Worm (Caenorhabditis elegans) whole organism, L1 larva: Measurements from ENCODE around the gene C39B10.5.

ENCODE experiments used
- C04F5.9 ChIP-seq: sonication (generic microtip); optimal IDR thresholded peaks from 2 replicates; lab custom pipeline; 2016; ENCODE audit warnings: missing genetic modification characterization, missing compliant biosample characterization
- C16A3.4 ChIP-seq: fragments of 150-350 bp; optimal IDR thresholded peaks from 2 replicates; lab custom pipeline; 2014; ENCODE audit warnings: missing biosample characterization, missing genetic modification characterization
- C34B4.2 ChIP-seq: sonication (generic microtip); optimal IDR thresholded peaks from 2 replicates; lab custom pipeline; 2017; ENCODE audit warnings: mild to moderate bottlenecking, missing genetic modification characterization, missing compliant biosample characterization
- alr-1 ChIP-seq: fragments of 200-800 bp; sonication (Bioruptor generic); optimal IDR thresholded peaks from 2 replicates; lab custom pipeline; 2018; ENCODE audit warnings: borderline replicate concordance, mild to moderate bottlenecking, missing genetic modification characterization, missing compliant biosample characterization
- aly-2 ChIP-seq: fragments of 150-350 bp; optimal IDR thresholded peaks from 2 replicates; lab custom pipeline; 2014; ENCODE audit warnings: missing biosample characterization, missing genetic modification characterization
- ama-1 ChIP-seq: fragments of 150-350 bp; optimal IDR thresholded peaks from 2 replicates; lab custom pipeline; 2014
- dpl-1 ChIP-seq, 3 experiments: fragments of 150-350 bp in 2 of 3; sonication (generic microtip) in 1 of 3; optimal IDR thresholded peaks; 2 replicates each; lab custom pipeline; 2014 to 2017; ENCODE audit warnings: missing biosample characterization in 3 of 3, missing genetic modification characterization in 3 of 3, missing genetic modification reagents in 3 of 3
- dsc-1 ChIP-seq: sonication (generic microtip); optimal IDR thresholded peaks from 2 replicates; lab custom pipeline; 2016; ENCODE audit warnings: mild to moderate bottlenecking, missing genetic modification characterization, missing compliant biosample characterization
- efl-1 ChIP-seq, 4 experiments: fragments of 150-350 bp; optimal IDR thresholded peaks in 3 of 4; peaks in 1 of 4; 1 replicate in 1 of 4; 2 replicates in 3 of 4; lab custom pipeline; 2014; ENCODE audit warnings: missing biosample characterization in 2 of 4, missing genetic modification characterization in 2 of 4, missing genetic modification reagents in 2 of 4
- egl-27 ChIP-seq, 2 experiments: fragments of 150-350 bp in 1 of 2; sonication (generic microtip); optimal IDR thresholded peaks; 3 replicates each; lab custom pipeline; 2017 to 2018; ENCODE audit warnings: missing biosample characterization in 2 of 2, missing genetic modification characterization in 2 of 2, missing genetic modification reagents in 2 of 2
- ets-5 ChIP-seq: fragments of 200-800 bp; sonication (Bioruptor generic); IDR thresholded peaks from 2 replicates; pipeline ENCODE4 v1.3.6; 2022; ENCODE audit warnings: missing genetic modification characterization, missing compliant biosample characterization
- fkh-10 ChIP-seq: sonication (generic microtip); optimal IDR thresholded peaks from 2 replicates; lab custom pipeline; 2017; ENCODE audit warnings: missing biosample characterization, missing genetic modification reagents, missing genetic modification characterization
- fkh-8 ChIP-seq: sonication (generic microtip); optimal IDR thresholded peaks from 2 replicates; lab custom pipeline; 2016; ENCODE audit warnings: mild to moderate bottlenecking, missing genetic modification characterization, missing compliant biosample characterization
- hlh-17 ChIP-seq: fragments of 200-800 bp; sonication (Bioruptor generic); optimal IDR thresholded peaks from 2 replicates; lab custom pipeline; 2018; ENCODE audit warnings: missing genetic modification characterization, mild to moderate bottlenecking, missing compliant biosample characterization, moderate library complexity, borderline replicate concordance
- hpl-2 ChIP-seq: fragments of 150-350 bp; optimal IDR thresholded peaks from 2 replicates; lab custom pipeline; 2014; ENCODE audit warnings: missing biosample characterization, missing genetic modification reagents, missing genetic modification characterization
- irx-1 ChIP-seq: sonication (generic microtip); optimal IDR thresholded peaks from 2 replicates; lab custom pipeline; 2016; ENCODE audit warnings: missing genetic modification characterization, missing compliant biosample characterization
- isw-1 ChIP-seq: fragments of 200-800 bp; sonication (Bioruptor generic); IDR thresholded peaks from 2 replicates; pipeline ENCODE4 v1.3.6; 2022; ENCODE audit warnings: missing genetic modification characterization, missing compliant biosample characterization
- jun-1 ChIP-seq: fragments of 150-350 bp; optimal IDR thresholded peaks from 2 replicates; lab custom pipeline; 2014; ENCODE audit warnings: missing biosample characterization, missing genetic modification reagents, missing genetic modification characterization
- lin-14 ChIP-seq: fragments of 200-800 bp; sonication (Bioruptor generic); optimal IDR thresholded peaks from 2 replicates; lab custom pipeline; 2018; ENCODE audit warnings: mild to moderate bottlenecking, missing genetic modification characterization, moderate library complexity, missing compliant biosample characterization
- lin-39 ChIP-seq: fragments of 150-350 bp; optimal IDR thresholded peaks from 2 replicates; lab custom pipeline; 2014; ENCODE audit warnings: missing biosample characterization, missing genetic modification reagents, missing genetic modification characterization
- lsy-2 ChIP-seq, 2 experiments: fragments of 150-350 bp; optimal IDR thresholded peaks; 2 replicates each; lab custom pipeline; 2014; ENCODE audit warnings: missing biosample characterization in 2 of 2, missing genetic modification characterization in 2 of 2
- mdl-1 ChIP-seq, 2 experiments: fragments of 150-350 bp; optimal IDR thresholded peaks; 2 replicates each; lab custom pipeline; 2014 to 2017; ENCODE audit warnings: missing biosample characterization in 2 of 2, missing genetic modification characterization in 2 of 2, inconsistent platforms in 1 of 2
- mef-2 ChIP-seq: fragments of 150-350 bp; optimal IDR thresholded peaks from 2 replicates; lab custom pipeline; 2014; ENCODE audit warnings: missing biosample characterization, missing genetic modification characterization
- nhr-19 ChIP-seq: fragments of 200-800 bp; sonication (Bioruptor generic); conservative IDR thresholded peaks from 2 replicates; pipeline ENCODE4 v1.3.6; 2022; ENCODE audit warnings: missing genetic modification characterization, missing compliant biosample characterization
- nhr-20 ChIP-seq: sonication (generic microtip); optimal IDR thresholded peaks from 2 replicates; lab custom pipeline; 2016; ENCODE audit warnings: mild to moderate bottlenecking, missing genetic modification characterization, missing compliant biosample characterization
- nhr-28 ChIP-seq: fragments of 150-350 bp; optimal IDR thresholded peaks from 2 replicates; lab custom pipeline; 2014; ENCODE audit warnings: missing biosample characterization, missing genetic modification characterization
- nhr-47 ChIP-seq: sonication (generic microtip); optimal IDR thresholded peaks from 2 replicates; lab custom pipeline; 2016; ENCODE audit warnings: mild to moderate bottlenecking, missing genetic modification characterization, moderate library complexity, missing compliant biosample characterization
- nhr-71 ChIP-seq: sonication (generic microtip); optimal IDR thresholded peaks from 2 replicates; lab custom pipeline; 2016; ENCODE audit warnings: mild to moderate bottlenecking, missing genetic modification characterization, moderate library complexity, missing compliant biosample characterization
- nhr-77 ChIP-seq: fragments of 150-350 bp; optimal IDR thresholded peaks from 2 replicates; lab custom pipeline; 2014; ENCODE audit warnings: missing biosample characterization, missing genetic modification characterization
- nhr-90 ChIP-seq: sonication (generic microtip); optimal IDR thresholded peaks from 2 replicates; lab custom pipeline; 2016; ENCODE audit warnings: mild to moderate bottlenecking, missing genetic modification characterization, missing compliant biosample characterization; ENCODE audit not compliant: poor library complexity
- pqm-1 ChIP-seq: sonication (generic microtip); optimal IDR thresholded peaks from 3 replicates; lab custom pipeline; 2017; ENCODE audit warnings: missing biosample characterization, missing genetic modification characterization
- skn-1 ChIP-seq: fragments of 150-350 bp; optimal IDR thresholded peaks from 2 replicates; lab custom pipeline; 2014; ENCODE audit warnings: missing biosample characterization, missing genetic modification characterization
- snpc-4 ChIP-seq: fragments of 150-350 bp; optimal IDR thresholded peaks from 2 replicates; lab custom pipeline; 2014; ENCODE audit warnings: missing biosample characterization, missing genetic modification characterization
- sox-4 ChIP-seq: sonication (generic microtip); optimal IDR thresholded peaks from 2 replicates; lab custom pipeline; 2016; ENCODE audit warnings: missing genetic modification characterization, missing compliant biosample characterization
- sptf-1 ChIP-seq: fragments of 150-350 bp; optimal IDR thresholded peaks from 2 replicates; lab custom pipeline; 2014; ENCODE audit warnings: missing biosample characterization, missing genetic modification characterization
- sup-37 ChIP-seq: fragments of 200-800 bp; sonication (Bioruptor generic); optimal IDR thresholded peaks from 2 replicates; lab custom pipeline; 2018; ENCODE audit warnings: mild to moderate bottlenecking, missing genetic modification characterization, missing compliant biosample characterization
- tbx-2 ChIP-seq: sonication (generic microtip); optimal IDR thresholded peaks from 2 replicates; lab custom pipeline; 2016; ENCODE audit warnings: missing genetic modification characterization, missing compliant biosample characterization
- tlp-1 ChIP-seq: fragments of 150-350 bp; optimal IDR thresholded peaks from 2 replicates; lab custom pipeline; 2014; ENCODE audit warnings: missing biosample characterization, missing genetic modification characterization
- unc-30 ChIP-seq: sonication (generic microtip); optimal IDR thresholded peaks from 2 replicates; lab custom pipeline; 2017; ENCODE audit warnings: missing biosample characterization, missing genetic modification characterization
- unc-86 ChIP-seq: sonication (generic microtip); optimal IDR thresholded peaks from 2 replicates; lab custom pipeline; 2016; ENCODE audit warnings: missing genetic modification characterization, missing compliant biosample characterization
- unc-98 ChIP-seq: fragments of 200-800 bp; sonication (Bioruptor generic); IDR thresholded peaks from 2 replicates; pipeline ENCODE4 v1.3.6; 2022; ENCODE audit warnings: missing genetic modification characterization, missing compliant biosample characterization
- ztf-11 ChIP-seq, 2 experiments: sonication (generic microtip); optimal IDR thresholded peaks; 2 replicates each; lab custom pipeline; 2016 to 2017; ENCODE audit warnings: missing genetic modification characterization in 2 of 2, missing biosample characterization in 1 of 2, missing compliant biosample characterization in 1 of 2
- ztf-4 ChIP-seq: fragments of 150-350 bp; optimal IDR thresholded peaks from 2 replicates; lab custom pipeline; 2014; ENCODE audit warnings: missing biosample characterization, missing genetic modification characterization

The C39B10.5 gene

ce11 chrX:10446982-10447381, at the start of gene C39B10.5:
Gene C39B10.5, plus strand, starts transcription at chrX:10447343.
- TF ChIP-seq nhr-47 (tag; lab: Kevin White, UChicago), result peak; percentile 18
- no peak for TF ChIP-seq unc-30 (tag; lab: Kevin White, UChicago)
- TF ChIP-seq sox-4 (tag; lab: Kevin White, UChicago), result peak; percentile 41
- TF ChIP-seq mef-2 (tag; lab: Kevin White, UChicago), result no peak
- TF ChIP-seq fkh-8 (tag; lab: Kevin White, UChicago), result peak; percentile 80
- TF ChIP-seq lsy-2 (tag; optimal IDR thresholded peaks at IDR 0.05; lab: Kevin White, UChicago), result peak; percentile 47 to 51
- TF ChIP-seq nhr-71, result peak; percentile 35

- TF ChIP-seq aly-2 (tag; lab: Kevin White, UChicago) (peak; percentile 6), efl-1 (optimal IDR thresholded peaks at IDR 0.05; lab: Kevin White, UChicago) (no peak), efl-1 (GFP tag; optimal IDR thresholded peaks at IDR 0.05 in 1 of 2; lab: Kevin White, UChicago) (no peak)
Observed at ce11 chrX:10401118-10401517, 46.0 kb upstream of the C39B10.5 start.

- TF ChIP-seq unc-98 (GFP tag; lab: Robert Waterston, UW) (no peak), jun-1 (tag; lab: Kevin White, UChicago) (no peak), dpl-1 (GFP tag; optimal IDR thresholded peaks at IDR 0.05; lab: Kevin White, UChicago) (no peak), nhr-19 (GFP tag; lab: Robert Waterston, UW) (no peak), tbx-2 (no peak), ztf-4 (tag; lab: Kevin White, UChicago) (no peak), skn-1 (tag; lab: Kevin White, UChicago) (no peak), snpc-4 (tag; lab: Kevin White, UChicago) (no peak), unc-86 (tag; lab: Kevin White, UChicago) (no peak)
Observed at ce11 chrX:10404051-10404450, 43.1 kb upstream of the C39B10.5 start.

- TF ChIP-seq hlh-17 (GFP tag; lab: Kevin White, UChicago) (no peak), irx-1 (tag; lab: Kevin White, UChicago) (no peak), ets-5 (GFP tag; lab: Robert Waterston, UW) (no peak), tlp-1 (tag; lab: Kevin White, UChicago) (no peak), dsc-1 (no peak), sptf-1 (no peak), egl-27 (tag; optimal IDR thresholded peaks at IDR 0.05; lab: Kevin White, UChicago) (no peak), nhr-77 (tag; lab: Kevin White, UChicago) (no peak), ama-1 (lab: Kevin White, UChicago) (no peak), C04F5.9 (tag; lab: Kevin White, UChicago) (no peak), C34B4.2 (no peak), pqm-1 (no peak), nhr-90 (tag; lab: Kevin White, UChicago) (no peak)
Observed at ce11 chrX:10406203-10406602, 40.9 kb upstream of the C39B10.5 start, which contains the start of gene gur-3. Gene gur-3, minus strand, starts transcription at chrX:10406303.

ce11 chrX:10406850-10407249, 40.3 kb upstream of the C39B10.5 start, which contains the start of gene ZC504.1:
Gene ZC504.1, plus strand, starts transcription at chrX:10407150.
- no peak for TF ChIP-seq efl-1 (optimal IDR thresholded peaks at IDR 0.05; lab: Kevin White, UChicago)
- peak in 1 of 2 experiments; percentile 51 for TF ChIP-seq efl-1 (GFP tag; optimal IDR thresholded peaks at IDR 0.05 in 1 of 2; lab: Kevin White, UChicago)
- TF ChIP-seq fkh-10 (GFP tag; lab: Kevin White, UChicago), result no peak
- TF ChIP-seq ama-1 (lab: Kevin White, UChicago), result no peak

- TF ChIP-seq alr-1 (no peak), sup-37 (GFP tag; lab: Kevin White, UChicago) (no peak), tlp-1 (tag; lab: Kevin White, UChicago) (no peak), nhr-71 (peak; percentile 56), mdl-1 (tag; optimal IDR thresholded peaks at IDR 0.05; lab: Kevin White, UChicago) (no peak), nhr-19 (GFP tag; lab: Robert Waterston, UW) (peak; percentile 7; the same call in 1 of the 2 replicates), lin-39 (tag; lab: Kevin White, UChicago) (peak; percentile 37), ztf-11 (tag; optimal IDR thresholded peaks at IDR 0.05; lab: Kevin White, UChicago) (no peak), hpl-2 (GFP tag; lab: Kevin White, UChicago) (no peak), isw-1 (GFP tag; lab: Robert Waterston, UW) (no peak), nhr-20 (tag; lab: Kevin White, UChicago) (no peak), fkh-8 (tag; lab: Kevin White, UChicago) (no peak), C16A3.4 (tag; lab: Kevin White, UChicago) (no peak), nhr-28 (no peak), fkh-10 (GFP tag; lab: Kevin White, UChicago) (no peak), lin-14 (GFP tag; lab: Kevin White, UChicago) (peak; percentile 74)
Observed at ce11 chrX:10410539-10410938, 36.6 kb upstream of the C39B10.5 start.
